Worm (Caenorhabditis elegans) whole organism, midembryonic: ENCODE results near the gene cest-8.

Experiments
- T22C8.4 ChIP-seq: fragments of 200-800 bp; sonication (Bioruptor generic); IDR thresholded peaks from 2 replicates; pipeline ENCODE4 v1.3.6; 2022; ENCODE audit warnings: missing genetic modification characterization, missing compliant biosample characterization
- cog-1 ChIP-seq: sonication (generic microtip); optimal IDR thresholded peaks from 2 replicates; lab custom pipeline; 2016; ENCODE audit warnings: missing genetic modification characterization, missing compliant biosample characterization
- flt-1 ChIP-seq: fragments of 200-800 bp; sonication (Bioruptor generic); IDR thresholded peaks from 2 replicates; pipeline ENCODE4 v1.3.6; 2022; ENCODE audit warnings: missing genetic modification characterization, missing compliant biosample characterization
- ref-1 ChIP-seq: fragments of 200-800 bp; sonication (Bioruptor generic); conservative IDR thresholded peaks from 2 replicates; pipeline ENCODE4 v1.3.6; 2022; ENCODE audit warnings: missing genetic modification reagents, missing genetic modification characterization, missing compliant biosample characterization
- tab-1 ChIP-seq: fragments of 200-800 bp; sonication (Bioruptor generic); IDR thresholded peaks from 2 replicates; pipeline ENCODE4 v1.3.6; 2022; ENCODE audit warnings: missing genetic modification characterization, missing compliant biosample characterization
- ztf-29 ChIP-seq: fragments of 200-800 bp; sonication (Bioruptor generic); IDR thresholded peaks from 2 replicates; pipeline ENCODE4 v1.3.6; 2022; ENCODE audit warnings: missing genetic modification reagents, missing genetic modification characterization, missing compliant biosample characterization

- TF ChIP-seq T22C8.4 (GFP tag; lab: Robert Waterston, UW) (no peak), ref-1 (GFP tag; lab: Robert Waterston, UW) (no peak), flt-1 (GFP tag; lab: Robert Waterston, UW) (no peak), ztf-29 (GFP tag; lab: Robert Waterston, UW) (no peak), tab-1 (GFP tag; lab: Robert Waterston, UW) (no peak), cog-1 (no peak)
Observed at ce11 chrX:12186592-12186991, 32.9 kb upstream of the cest-8 start.
